Worm (Caenorhabditis elegans) whole organism, late embryonic: ENCODE results near the gene flad-1.

Experiments
- C08G9.2 ChIP-seq: sonication (generic microtip); optimal IDR thresholded peaks from 2 replicates; lab custom pipeline; 2016; ENCODE audit warnings: mild to moderate bottlenecking, missing genetic modification characterization, moderate library complexity, missing compliant biosample characterization
- C38D4.7 ChIP-seq: fragments of 200-800 bp; sonication (Bioruptor generic); optimal IDR thresholded peaks from 2 replicates; lab custom pipeline; 2018; ENCODE audit warnings: mild to moderate bottlenecking, missing genetic modification characterization, moderate library complexity, missing compliant biosample characterization
- F13H6.1 ChIP-seq: sonication (generic microtip); optimal IDR thresholded peaks from 2 replicates; lab custom pipeline; 2016; ENCODE audit warnings: missing genetic modification characterization, missing compliant biosample characterization
- K02D7.2 ChIP-seq: sonication (generic microtip); optimal IDR thresholded peaks from 2 replicates; lab custom pipeline; 2017; ENCODE audit warnings: mild to moderate bottlenecking, missing genetic modification characterization, missing compliant biosample characterization
- K09A11.1 ChIP-seq: sonication (generic microtip); optimal IDR thresholded peaks from 2 replicates; lab custom pipeline; 2017; ENCODE audit warnings: antibody characterized with exemption, mild to moderate bottlenecking, missing genetic modification characterization, missing compliant biosample characterization; ENCODE audit not compliant: insufficient read depth
- Y22D7AL.16 ChIP-seq: sonication (generic microtip); optimal IDR thresholded peaks from 2 replicates; lab custom pipeline; 2016; ENCODE audit warnings: missing genetic modification characterization, missing compliant biosample characterization
- ama-1 ChIP-seq: fragments of 150-350 bp; optimal IDR thresholded peaks from 2 replicates; lab custom pipeline; 2014
- ceh-14 ChIP-seq: sonication (generic microtip); optimal IDR thresholded peaks from 2 replicates; lab custom pipeline; 2016; ENCODE audit warnings: missing genotype, missing genetic modification characterization, missing compliant biosample characterization
- ceh-18 ChIP-seq: sonication (generic microtip); optimal IDR thresholded peaks from 2 replicates; lab custom pipeline; 2016; ENCODE audit warnings: missing genetic modification characterization, missing compliant biosample characterization
- ceh-2 ChIP-seq: sonication (generic microtip); optimal IDR thresholded peaks from 2 replicates; lab custom pipeline; 2016; ENCODE audit warnings: missing genotype, missing genetic modification characterization, missing compliant biosample characterization
- ceh-22 ChIP-seq: sonication (generic microtip); optimal IDR thresholded peaks from 2 replicates; lab custom pipeline; 2017; ENCODE audit warnings: missing biosample characterization, missing genetic modification characterization
- ceh-24 ChIP-seq: sonication (generic microtip); optimal IDR thresholded peaks from 2 replicates; lab custom pipeline; 2016; ENCODE audit warnings: mild to moderate bottlenecking, missing genetic modification characterization, missing compliant biosample characterization
- ceh-31 ChIP-seq: sonication (generic microtip); optimal IDR thresholded peaks from 2 replicates; lab custom pipeline; 2016; ENCODE audit warnings: missing genetic modification characterization, missing compliant biosample characterization
- ceh-45 ChIP-seq: fragments of 200-800 bp; sonication (Bioruptor generic); IDR thresholded peaks from 2 replicates; pipeline ENCODE4 v1.3.6; 2022; ENCODE audit warnings: missing genetic modification reagents, missing genetic modification characterization, missing compliant biosample characterization
- ceh-48 ChIP-seq: sonication (generic microtip); optimal IDR thresholded peaks from 2 replicates; lab custom pipeline; 2016; ENCODE audit warnings: missing genetic modification characterization, inconsistent platforms, missing compliant biosample characterization
- ceh-9 ChIP-seq: sonication (generic microtip); optimal IDR thresholded peaks from 2 replicates; lab custom pipeline; 2016; ENCODE audit warnings: mild to moderate bottlenecking, missing genetic modification characterization, inconsistent platforms, missing compliant biosample characterization
- che-1 ChIP-seq: sonication (generic microtip); optimal IDR thresholded peaks from 2 replicates; lab custom pipeline; 2016; ENCODE audit warnings: mild to moderate bottlenecking, missing genetic modification characterization, missing compliant biosample characterization
- dmd-4 ChIP-seq: sonication (generic microtip); optimal IDR thresholded peaks from 2 replicates; lab custom pipeline; 2016; ENCODE audit warnings: borderline replicate concordance, missing genetic modification characterization, missing compliant biosample characterization
- dve-1 ChIP-seq: sonication (generic microtip); optimal IDR thresholded peaks from 2 replicates; lab custom pipeline; 2017; ENCODE audit warnings: antibody characterized with exemption, mild to moderate bottlenecking, missing genetic modification characterization, missing compliant biosample characterization
- elt-2 ChIP-seq: sonication (generic microtip); optimal IDR thresholded peaks from 2 replicates; lab custom pipeline; 2016; ENCODE audit warnings: missing genetic modification reagents, missing genetic modification characterization, missing compliant biosample characterization
- ets-4 ChIP-seq: sonication (generic microtip); optimal IDR thresholded peaks from 2 replicates; lab custom pipeline; 2016; ENCODE audit warnings: missing genetic modification characterization, missing compliant biosample characterization
- fax-1 ChIP-seq: sonication (generic microtip); optimal IDR thresholded peaks from 2 replicates; lab custom pipeline; 2016; ENCODE audit warnings: missing genotype, missing genetic modification characterization, missing compliant biosample characterization
- fkh-6 ChIP-seq: sonication (generic microtip); optimal IDR thresholded peaks from 2 replicates; lab custom pipeline; 2016; ENCODE audit warnings: missing genetic modification characterization, missing compliant biosample characterization
- gmeb-2 ChIP-seq: sonication (generic microtip); optimal IDR thresholded peaks from 2 replicates; lab custom pipeline; 2016; ENCODE audit warnings: missing genetic modification characterization, inconsistent platforms, missing compliant biosample characterization
- hlh-13 ChIP-seq: fragments of 200-800 bp; sonication (Bioruptor generic); optimal IDR thresholded peaks from 2 replicates; lab custom pipeline; 2018; ENCODE audit warnings: mild to moderate bottlenecking, missing genetic modification characterization, missing compliant biosample characterization
- hlh-15 ChIP-seq: sonication (generic microtip); optimal IDR thresholded peaks from 2 replicates; lab custom pipeline; 2016; ENCODE audit warnings: missing genetic modification characterization, missing compliant biosample characterization
- hlh-30 ChIP-seq: sonication (generic microtip); optimal IDR thresholded peaks from 2 replicates; lab custom pipeline; 2017; ENCODE audit warnings: antibody characterized with exemption, missing genetic modification characterization, missing compliant biosample characterization; ENCODE audit not compliant: insufficient read depth
- hlh-6 ChIP-seq: sonication (generic microtip); optimal IDR thresholded peaks from 2 replicates; lab custom pipeline; 2016; ENCODE audit warnings: missing genotype, missing genetic modification characterization, missing compliant biosample characterization
- hlh-8 ChIP-seq: sonication (generic microtip); optimal IDR thresholded peaks from 2 replicates; lab custom pipeline; 2016; ENCODE audit warnings: missing genotype, missing genetic modification characterization, missing compliant biosample characterization
- lim-6 ChIP-seq: sonication (generic microtip); optimal IDR thresholded peaks from 2 replicates; lab custom pipeline; 2016; ENCODE audit warnings: missing genetic modification characterization, missing compliant biosample characterization
- lin-11 ChIP-seq: fragments of 200-800 bp; sonication (Bioruptor generic); optimal IDR thresholded peaks from 2 replicates; lab custom pipeline; 2018; ENCODE audit warnings: mild to moderate bottlenecking, missing genetic modification characterization, missing compliant biosample characterization
- madf-2 ChIP-seq: sonication (generic microtip); optimal IDR thresholded peaks from 2 replicates; lab custom pipeline; 2017; ENCODE audit warnings: missing genetic modification characterization, missing compliant biosample characterization
- nfya-1 ChIP-seq: sonication (generic microtip); optimal IDR thresholded peaks from 2 replicates; lab custom pipeline; 2017; ENCODE audit warnings: missing genetic modification characterization, mild to moderate bottlenecking, missing compliant biosample characterization, antibody characterized with exemption, moderate library complexity
- nhr-11 ChIP-seq: fragments of 150-350 bp; optimal IDR thresholded peaks from 2 replicates; lab custom pipeline; 2014; ENCODE audit warnings: missing biosample characterization, missing genetic modification characterization
- nhr-232 ChIP-seq: sonication (generic microtip); optimal IDR thresholded peaks from 2 replicates; lab custom pipeline; 2016; ENCODE audit warnings: missing genetic modification characterization, missing compliant biosample characterization
- odd-2 ChIP-seq: sonication (generic microtip); optimal IDR thresholded peaks from 2 replicates; lab custom pipeline; 2017; ENCODE audit warnings: antibody characterized with exemption, mild to moderate bottlenecking, missing genetic modification characterization, missing compliant biosample characterization
- pag-3 ChIP-seq: sonication (generic microtip); optimal IDR thresholded peaks from 2 replicates; lab custom pipeline; 2016; ENCODE audit warnings: missing compliant biosample characterization, missing genetic modification characterization, borderline replicate concordance
- pax-1 ChIP-seq: fragments of 150-350 bp; optimal IDR thresholded peaks from 2 replicates; lab custom pipeline; 2014; ENCODE audit warnings: missing biosample characterization, missing genetic modification characterization
- pqm-1 ChIP-seq: sonication (generic microtip); optimal IDR thresholded peaks from 2 replicates; lab custom pipeline; 2016; ENCODE audit warnings: missing genetic modification characterization, missing compliant biosample characterization
- pros-1 ChIP-seq: fragments of 150-350 bp; optimal IDR thresholded peaks from 2 replicates; lab custom pipeline; 2014; ENCODE audit warnings: missing biosample characterization, missing genetic modification reagents, missing genetic modification characterization
- rnt-1 ChIP-seq: sonication (generic microtip); optimal IDR thresholded peaks from 2 replicates; lab custom pipeline; 2016; ENCODE audit warnings: missing genetic modification characterization, missing compliant biosample characterization
- sdc-2 ChIP-seq: sonication (generic microtip); optimal IDR thresholded peaks from 2 replicates; lab custom pipeline; 2016; ENCODE audit warnings: missing genotype, missing genetic modification characterization, missing compliant biosample characterization
- sox-4 ChIP-seq: sonication (generic microtip); optimal IDR thresholded peaks from 2 replicates; lab custom pipeline; 2017; ENCODE audit warnings: mild to moderate bottlenecking, missing genetic modification characterization, inconsistent platforms, missing compliant biosample characterization
- tbx-2 ChIP-seq: sonication (generic microtip); optimal IDR thresholded peaks from 2 replicates; lab custom pipeline; 2016; ENCODE audit warnings: missing genetic modification characterization, missing compliant biosample characterization
- tbx-7 ChIP-seq: sonication (generic microtip); optimal IDR thresholded peaks from 2 replicates; lab custom pipeline; 2016; ENCODE audit warnings: missing genotype, missing genetic modification characterization, missing compliant biosample characterization
- unc-3 ChIP-seq, 2 experiments: fragments of 200-800 bp in 1 of 2; sonication (Bioruptor generic) in 1 of 2; sonication (generic microtip) in 1 of 2; conservative IDR thresholded peaks in 1 of 2; optimal IDR thresholded peaks in 1 of 2; 2 replicates each; pipeline versions ENCODE4 v1.3.6 to Lab custom; 2016 to 2022; ENCODE audit warnings: missing compliant biosample characterization in 2 of 2, missing genetic modification characterization in 2 of 2, missing genetic modification reagents in 1 of 2
- unc-42 ChIP-seq: sonication (generic microtip); optimal IDR thresholded peaks from 2 replicates; lab custom pipeline; 2016; ENCODE audit warnings: missing genotype, missing genetic modification characterization, missing compliant biosample characterization
- unc-86 ChIP-seq: sonication (generic microtip); optimal IDR thresholded peaks from 2 replicates; lab custom pipeline; 2016; ENCODE audit warnings: missing genetic modification characterization, missing compliant biosample characterization
- zip-5 ChIP-seq: sonication (generic microtip); optimal IDR thresholded peaks from 2 replicates; lab custom pipeline; 2016; ENCODE audit warnings: missing genetic modification characterization, missing compliant biosample characterization
- ztf-16 ChIP-seq: sonication (generic microtip); optimal IDR thresholded peaks from 2 replicates; lab custom pipeline; 2017; ENCODE audit warnings: missing genetic modification characterization, missing compliant biosample characterization

flad-1 gene

ce11 chrII:9938877-9939276, 5.1 kb upstream of the flad-1 start, which contains the start of the genes C05C10.7 and C05C10.5:
Gene C05C10.7 (minus strand): TSS chrII:9938971.
Gene C05C10.5 (plus strand): TSS chrII:9939040.
- TF ChIP-seq ama-1 (lab: Kevin White, UChicago) (no peak), nhr-232 (tag; lab: Kevin White, UChicago) (no peak), C08G9.2 (tag; lab: Kevin White, UChicago) (no peak), gmeb-2 (tag; lab: Kevin White, UChicago) (no peak), pax-1 (tag; lab: Kevin White, UChicago) (no peak), pag-3 (tag; lab: Kevin White, UChicago) (no peak), ceh-22 (no peak)

ce11 chrII:9940430-9940829, 3.5 kb upstream of the flad-1 start, which contains the start of gene ufd-3:
Gene ufd-3 (plus strand): TSS chrII:9940753.
- TF ChIP-seq ceh-18 (tag; lab: Kevin White, UChicago) (peak; percentile 46), K02D7.2 (tag; lab: Kevin White, UChicago) (no peak), ceh-2 (peak; percentile 91), tbx-7 (tag; lab: Kevin White, UChicago) (peak; percentile 91), ets-4 (tag; lab: Kevin White, UChicago) (peak; percentile 94), Y22D7AL.16 (tag; lab: Kevin White, UChicago) (peak; percentile 29), ztf-16 (tag; lab: Kevin White, UChicago) (peak; percentile 79), pag-3 (tag; lab: Kevin White, UChicago) (peak; percentile 48), ceh-14 (peak; percentile 81), F13H6.1 (peak; percentile 63), sdc-2 (tag; lab: Kevin White, UChicago) (peak; percentile 15), lim-6 (peak; percentile 60), rnt-1 (tag; lab: Kevin White, UChicago) (peak; percentile 79), hlh-8 (peak; percentile 85), C38D4.7 (GFP tag; lab: Kevin White, UChicago) (no peak), gmeb-2 (tag; lab: Kevin White, UChicago) (no peak), hlh-15 (peak; percentile 24), hlh-6 (tag; lab: Kevin White, UChicago) (peak; percentile 18), dmd-4 (no peak), unc-42 (tag; lab: Kevin White, UChicago) (peak; percentile 67), K09A11.1 (tag; lab: Kevin White, UChicago) (no peak), lin-11 (tag; lab: Kevin White, UChicago) (no peak), nfya-1 (tag; lab: Kevin White, UChicago) (peak; percentile 62), elt-2 (tag; lab: Kevin White, UChicago) (peak; percentile 74), ceh-24 (no peak), hlh-13 (GFP tag; lab: Kevin White, UChicago) (peak; percentile 29), sox-4 (no peak), pros-1 (tag; lab: Kevin White, UChicago) (no peak), dve-1 (peak; percentile 10), pqm-1 (tag; lab: Kevin White, UChicago) (peak; percentile 56), unc-3 (GFP tag; conservative IDR thresholded peaks at IDR 0.05; lab: Robert Waterston, UW) (0 out of 2 replicates have a peak, but pooled peaks have one; percentile 35), unc-3 (tag; optimal IDR thresholded peaks at IDR 0.05; lab: Kevin White, UChicago) (no peak), zip-5 (tag; lab: Kevin White, UChicago) (peak; percentile 76), unc-86 (tag; lab: Kevin White, UChicago) (no peak), hlh-30 (no peak), fkh-6 (tag; lab: Kevin White, UChicago) (peak; percentile 65), tbx-2 (tag; lab: Kevin White, UChicago) (peak; percentile 89), C08G9.2 (tag; lab: Kevin White, UChicago) (peak; percentile 98), fax-1 (tag; lab: Kevin White, UChicago) (peak; percentile 76), ama-1 (lab: Kevin White, UChicago) (no peak), ceh-9 (tag; lab: Kevin White, UChicago) (no peak), ceh-48 (no peak), madf-2 (tag; lab: Kevin White, UChicago) (no peak), ceh-31 (tag; lab: Kevin White, UChicago) (peak; percentile 98), che-1 (tag; lab: Kevin White, UChicago) (peak; percentile 5), odd-2 (tag; lab: Kevin White, UChicago) (no peak), ceh-45 (no peak), nhr-11 (tag; lab: Kevin White, UChicago) (peak; percentile 69)
